Fruit fly (Drosophila melanogaster): Measurements from ENCODE around the gene Noc1.

The Noc1 gene

dm6 chr3L:11120419-11120958 lies 45.9 kb downstream of the Noc1 start, which contains the start of the genes FoxK and mRpL2 (continued):
- TF ChIP-seq ato (GFP tag; IDR thresholded peaks at IDR 0.05; ENCODE audit: partially characterized antibody) (no peak), slou (GFP tag; optimal IDR thresholded peaks at IDR 0.05) (no peak), CG6254 (GFP tag; optimal IDR thresholded peaks at IDR 0.05) (no peak), repo (GFP tag; optimal IDR thresholded peaks at IDR 0.05) (no peak), Lim3 (GFP tag; IDR thresholded peaks at IDR 0.05) (no peak), Taf1 (GFP tag; IDR thresholded peaks at IDR 0.05) (no peak), CG7928 (GFP tag; optimal IDR thresholded peaks at IDR 0.05) (no peak), fru (optimal IDR thresholded peaks at IDR 0.05) (no peak), gsb (GFP tag; IDR thresholded peaks at IDR 0.05) (no peak), Scr (GFP tag; IDR thresholded peaks at IDR 0.05; ENCODE audit: partially characterized antibody) (peak; percentile 35; the same call in 1 of the 2 replicates), CG6689 (GFP tag; IDR thresholded peaks at IDR 0.05) (no peak), CG16813 (GFP tag; IDR thresholded peaks at IDR 0.05; ENCODE audit: partially characterized antibody) (no peak), CG11560 (tag; IDR thresholded peaks at IDR 0.05) (no peak), CG17802 (tag; optimal IDR thresholded peaks at IDR 0.05) (no peak), CG6683 (GFP tag; optimal IDR thresholded peaks at IDR 0.05) (no peak), CG33213 (GFP tag; optimal IDR thresholded peaks at IDR 0.05) (peak; percentile 10), CG7745 (tag; optimal IDR thresholded peaks at IDR 0.05) (no peak), dmrt99B (tag; optimal IDR thresholded peaks at IDR 0.05) (no peak), Elba2 (GFP tag; optimal IDR thresholded peaks at IDR 0.05) (peak; percentile 99), bcd (GFP tag; optimal IDR thresholded peaks at IDR 0.05) (no peak), CG42726 (GFP tag; IDR thresholded peaks at IDR 0.05; ENCODE audit: partially characterized antibody) (0 out of 2 replicates have a peak, but pooled peaks have one; percentile 29), MESR4 (GFP tag; optimal IDR thresholded peaks at IDR 0.05) (peak; percentile 71), CG34224 (GFP tag; IDR thresholded peaks at IDR 0.05; ENCODE audit: partially characterized antibody) (peak; percentile 51; the same call in 1 of the 3 replicates), crc (GFP tag; optimal IDR thresholded peaks at IDR 0.05) (no peak), ftz-f1 (GFP tag; optimal IDR thresholded peaks at IDR 0.05) (no peak), pum (GFP tag; optimal IDR thresholded peaks at IDR 0.05) (no peak), CG14050 (GFP tag; IDR thresholded peaks at IDR 0.05) (no peak), HHEX (GFP tag; optimal IDR thresholded peaks at IDR 0.05) (no peak), bab2 (GFP tag; optimal IDR thresholded peaks at IDR 0.05) (no peak), disco-r (GFP tag; optimal IDR thresholded peaks at IDR 0.05) (no peak), CG13424 (tag; optimal IDR thresholded peaks at IDR 0.05) (no peak), chm (GFP tag; IDR thresholded peaks at IDR 0.05) (0 out of 2 replicates have a peak, but pooled peaks have one; percentile 4), CTCF (GFP tag; optimal IDR thresholded peaks at IDR 0.05) (peak; percentile 44), otp (GFP tag; IDR thresholded peaks at IDR 0.05) (no peak), Hmr (GFP tag; optimal IDR thresholded peaks at IDR 0.05) (peak; percentile 4), prd (optimal IDR thresholded peaks at IDR 0.05) (no peak), prd (GFP tag; IDR thresholded peaks at IDR 0.05) (no peak), CG8359 (GFP tag; optimal IDR thresholded peaks at IDR 0.05; ENCODE audit: borderline replicate concordance) (peak; percentile 80), ranshi (GFP tag; IDR thresholded peaks at IDR 0.05) (no peak), grn (GFP tag; optimal IDR thresholded peaks at IDR 0.05) (no peak), CG13123 (GFP tag; optimal IDR thresholded peaks at IDR 0.05) (no peak), bigmax (GFP tag; optimal IDR thresholded peaks at IDR 0.05) (no peak), CG3065 (GFP tag; optimal IDR thresholded peaks at IDR 0.05) (peak; percentile 79), Drgx (GFP tag; IDR thresholded peaks at IDR 0.05) (peak; percentile 68), ase (GFP tag; IDR thresholded peaks at IDR 0.05) (no peak), CG4707 (GFP tag; optimal IDR thresholded peaks at IDR 0.05) (no peak), NC2α (GFP tag; optimal IDR thresholded peaks at IDR 0.05) (no peak), CG10959 (GFP tag; IDR thresholded peaks at IDR 0.05) (no peak), HLH3B (GFP tag; IDR thresholded peaks at IDR 0.05) (no peak), CG34422 (GFP tag; IDR thresholded peaks at IDR 0.05) (peak; percentile 74; the same call in 2 of the 3 replicates), CG31388 (GFP tag; optimal IDR thresholded peaks at IDR 0.05) (no peak), CG11247 (GFP tag; IDR thresholded peaks at IDR 0.05) (no peak)
